Fruit fly (Drosophila melanogaster) whole organism, embryonic: ENCODE results near the gene Gad1.

Experiments
- CG1024 ChIP-seq: fragments of 200-800 bp; sonication (Bioruptor generic); IDR thresholded peaks from 2 replicates; pipeline ENCODE4 v1.3.6; 2022; ENCODE audit warnings: missing biosample characterization, missing genetic modification characterization
- CG12769 ChIP-seq: fragments of 200-800 bp; sonication (Bioruptor generic); optimal IDR thresholded peaks from 2 replicates; lab custom pipeline; 2019; ENCODE audit warnings: missing biosample characterization, mild to moderate bottlenecking, missing genetic modification characterization, moderate library complexity
- CG13624 ChIP-seq: fragments of 200-800 bp; sonication (Bioruptor generic); optimal IDR thresholded peaks from 2 replicates; lab custom pipeline; 2016; ENCODE audit warnings: missing biosample characterization, missing genetic modification characterization
- CG15073 ChIP-seq: fragments of 200-800 bp; sonication (Bioruptor generic); optimal IDR thresholded peaks from 2 replicates; lab custom pipeline; 2016; ENCODE audit warnings: missing biosample characterization, missing genetic modification characterization
- CG15601 ChIP-seq: fragments of 200-800 bp; sonication (Bioruptor generic); optimal IDR thresholded peaks from 3 replicates; lab custom pipeline; 2019; ENCODE audit warnings: missing biosample characterization, mild to moderate bottlenecking, missing genetic modification characterization, moderate library complexity
- CG18476 ChIP-seq: fragments of 200-800 bp; sonication (Bioruptor generic); optimal IDR thresholded peaks from 2 replicates; lab custom pipeline; 2016; ENCODE audit warnings: missing biosample characterization, mild to moderate bottlenecking, missing genetic modification characterization
- CG2202 ChIP-seq: fragments of 200-800 bp; sonication (Bioruptor generic); optimal IDR thresholded peaks from 2 replicates; lab custom pipeline; 2018; ENCODE audit warnings: missing biosample characterization, mild to moderate bottlenecking, missing genetic modification characterization
- CG3281 ChIP-seq: fragments of 200-800 bp; sonication (Bioruptor generic); optimal IDR thresholded peaks from 3 replicates; lab custom pipeline; 2017; ENCODE audit warnings: missing biosample characterization, mild to moderate bottlenecking, missing genetic modification characterization
- CG33213 ChIP-seq: fragments of 200-800 bp; sonication (Bioruptor generic); optimal IDR thresholded peaks from 3 replicates; lab custom pipeline; 2016; ENCODE audit warnings: missing biosample characterization, missing genetic modification characterization
- CG5180 ChIP-seq: fragments of 200-800 bp; sonication (Bioruptor generic); optimal IDR thresholded peaks from 3 replicates; lab custom pipeline; 2017; ENCODE audit warnings: missing biosample characterization, missing genetic modification characterization, mild to moderate bottlenecking, moderate library complexity, missing genetic modification reagents
- CG6791 ChIP-seq: fragments of 200-800 bp; sonication (Bioruptor generic); IDR thresholded peaks from 3 replicates; pipeline ENCODE4 v1.3.6; 2022; ENCODE audit warnings: missing biosample characterization, missing genetic modification characterization; ENCODE audit not compliant: partially characterized antibody
- CG6854 ChIP-seq: fragments of 200-800 bp; sonication (Bioruptor generic); optimal IDR thresholded peaks from 3 replicates; lab custom pipeline; 2017; ENCODE audit warnings: missing biosample characterization, mild to moderate bottlenecking, missing genetic modification characterization
- CG8089 ChIP-seq: fragments of 200-800 bp; sonication (Bioruptor generic); optimal IDR thresholded peaks from 3 replicates; lab custom pipeline; 2016; ENCODE audit warnings: missing biosample characterization, missing genetic modification characterization
- CG8290 ChIP-seq, 3 experiments: fragments of 200-800 bp; sonication (Bioruptor generic); optimal IDR thresholded peaks; 2 replicates each; lab custom pipeline; 2016 to 2019; ENCODE audit warnings: missing biosample characterization in 3 of 3, missing genetic modification characterization in 3 of 3, mild to moderate bottlenecking in 2 of 3, moderate library complexity in 1 of 3
- Doc3 ChIP-seq: fragments of 200-800 bp; sonication (Bioruptor generic); IDR thresholded peaks from 3 replicates; pipeline ENCODE4 v1.3.6; 2022; ENCODE audit warnings: missing biosample characterization, missing genetic modification characterization; ENCODE audit not compliant: partially characterized antibody
- Eip74EF ChIP-seq, 2 experiments: fragments of 200-800 bp in 1 of 2; fragments of >200 bp in 1 of 2; sonication (Bioruptor generic) in 1 of 2; optimal IDR thresholded peaks; 2 replicates each; lab custom pipeline; 2017 to 2019; ENCODE audit warnings: missing biosample characterization in 2 of 2, missing genetic modification characterization in 2 of 2, mild to moderate bottlenecking in 1 of 2, moderate library complexity in 1 of 2
- Ets65A ChIP-seq: fragments of 200-800 bp; sonication (Bioruptor generic); peaks from one replicate; lab custom pipeline; 2016; ENCODE audit warnings: missing biosample characterization, missing genetic modification characterization
- GATAe ChIP-seq: fragments of 200-800 bp; sonication (Bioruptor generic); conservative IDR thresholded peaks from 2 replicates; pipeline ENCODE4 v1.3.6; 2022; ENCODE audit warnings: missing biosample characterization, missing genetic modification characterization
- HHEX ChIP-seq: fragments of 200-800 bp; sonication (Bioruptor generic); optimal IDR thresholded peaks from 3 replicates; lab custom pipeline; 2017; ENCODE audit warnings: missing biosample characterization, mild to moderate bottlenecking, missing genetic modification characterization, missing genetic modification reagents
- Hmr ChIP-seq: fragments of 200-800 bp; sonication (Bioruptor generic); optimal IDR thresholded peaks from 3 replicates; lab custom pipeline; 2017; ENCODE audit warnings: mild to moderate bottlenecking, missing biosample characterization, missing genetic modification reagents, missing genetic modification characterization
- Med ChIP-seq: fragments of 200-800 bp; sonication (Bioruptor generic); peaks from one replicate; lab custom pipeline; 2016; ENCODE audit warnings: missing biosample characterization, missing genetic modification characterization, mild to moderate bottlenecking, inconsistent platforms, moderate library complexity
- Pdp1 ChIP-seq, 2 experiments: fragments of 200-800 bp; sonication (Bioruptor generic); optimal IDR thresholded peaks; 3 replicates each; lab custom pipeline; 2016; ENCODE audit warnings: missing biosample characterization in 2 of 2, missing genetic modification characterization in 2 of 2, mild to moderate bottlenecking in 1 of 2, moderate library complexity in 1 of 2
- abd-A ChIP-seq: fragments of 200-800 bp; sonication (Bioruptor generic); optimal IDR thresholded peaks from 3 replicates; lab custom pipeline; 2019; ENCODE audit warnings: missing biosample characterization, mild to moderate bottlenecking, missing genetic modification characterization, moderate library complexity
- ac ChIP-seq: fragments of 200-800 bp; sonication (Bioruptor generic); optimal IDR thresholded peaks from 3 replicates; lab custom pipeline; 2017; ENCODE audit warnings: missing biosample characterization, mild to moderate bottlenecking, missing genetic modification characterization
- ash1 ChIP-seq: fragments of 200-800 bp; sonication (Bioruptor generic); optimal IDR thresholded peaks from 2 replicates; lab custom pipeline; 2018; ENCODE audit warnings: missing biosample characterization, mild to moderate bottlenecking, missing genetic modification characterization
- bbx ChIP-seq: fragments of 200-800 bp; sonication (Bioruptor generic); IDR thresholded peaks from 2 replicates; pipeline ENCODE4 v1.3.6; 2022; ENCODE audit warnings: missing biosample characterization, missing genetic modification characterization; ENCODE audit not compliant: partially characterized antibody
- bsh ChIP-seq, 2 experiments: fragments of 200-800 bp; sonication (Bioruptor generic); optimal IDR thresholded peaks; 2 replicates each; lab custom pipeline; 2017 to 2018; ENCODE audit warnings: mild to moderate bottlenecking in 2 of 2, missing biosample characterization in 2 of 2, missing genetic modification characterization in 2 of 2, moderate library complexity in 1 of 2
- caup ChIP-seq: fragments of 200-800 bp; sonication (Bioruptor generic); optimal IDR thresholded peaks from 3 replicates; lab custom pipeline; 2017; ENCODE audit warnings: missing biosample characterization, mild to moderate bottlenecking, missing genetic modification characterization, moderate library complexity; ENCODE audit not compliant: severe bottlenecking
- chinmo ChIP-seq: fragments of 200-800 bp; sonication (Bioruptor generic); IDR thresholded peaks from 4 replicates; pipeline ENCODE4 v1.3.6; 2022; ENCODE audit warnings: missing biosample characterization, missing genetic modification characterization; ENCODE audit not compliant: partially characterized antibody
- ci ChIP-seq: fragments of 200-800 bp; sonication (Bioruptor generic); IDR thresholded peaks from 3 replicates; pipeline ENCODE4 v1.3.6; 2022; ENCODE audit warnings: missing biosample characterization, missing genetic modification characterization
- crol ChIP-seq: fragments of 200-800 bp; sonication (Bioruptor generic); IDR thresholded peaks from 2 replicates; pipeline ENCODE4 v1.3.6; 2022; ENCODE audit warnings: missing biosample characterization, missing genetic modification characterization
- cwo ChIP-seq: fragments of 200-800 bp; sonication (Bioruptor generic); optimal IDR thresholded peaks from 3 replicates; lab custom pipeline; 2017; ENCODE audit warnings: missing biosample characterization, missing genetic modification characterization, mild to moderate bottlenecking, moderate library complexity, missing genetic modification reagents
- dan ChIP-seq: fragments of 200-800 bp; sonication (Bioruptor generic); IDR thresholded peaks from 2 replicates; pipeline ENCODE4 v1.3.6; 2022; ENCODE audit warnings: missing biosample characterization, missing genetic modification characterization
- dysf ChIP-seq: fragments of 200-800 bp; sonication (Bioruptor generic); IDR thresholded peaks from 3 replicates; pipeline ENCODE4 v1.3.6; 2022; ENCODE audit warnings: missing biosample characterization, missing genetic modification characterization
- eve ChIP-seq, 2 experiments: fragments of >200 bp; optimal IDR thresholded peaks; 2 replicates each; lab custom pipeline; 2017; ENCODE audit warnings: missing biosample characterization in 2 of 2, missing genetic modification characterization in 2 of 2
- exex ChIP-seq: fragments of 200-800 bp; sonication (Bioruptor generic); optimal IDR thresholded peaks from 4 replicates; lab custom pipeline; 2018; ENCODE audit warnings: missing biosample characterization, mild to moderate bottlenecking, missing genetic modification characterization, moderate library complexity
- eyg ChIP-seq: fragments of 200-800 bp; sonication (Bioruptor generic); optimal IDR thresholded peaks from 3 replicates; lab custom pipeline; 2016; ENCODE audit warnings: missing biosample characterization, missing genetic modification characterization
- gro ChIP-seq: fragments of 200-800 bp; sonication (Bioruptor generic); optimal IDR thresholded peaks from 2 replicates; lab custom pipeline; 2016; ENCODE audit warnings: missing biosample characterization, missing genetic modification characterization
- lab ChIP-seq: fragments of 200-800 bp; sonication (Bioruptor generic); optimal IDR thresholded peaks from 3 replicates; lab custom pipeline; 2017; ENCODE audit warnings: missing biosample characterization, missing genetic modification characterization, mild to moderate bottlenecking, moderate library complexity, missing genetic modification reagents
- nerfin-2 ChIP-seq: fragments of 200-800 bp; sonication (Bioruptor generic); IDR thresholded peaks from 2 replicates; pipeline ENCODE4 v1.3.6; 2022; ENCODE audit warnings: missing biosample characterization, missing genetic modification characterization; ENCODE audit not compliant: partially characterized antibody
- pros ChIP-seq: fragments of 200-800 bp; sonication (Bioruptor generic); optimal IDR thresholded peaks from 3 replicates; lab custom pipeline; 2019; ENCODE audit warnings: missing biosample characterization, mild to moderate bottlenecking, missing genetic modification characterization, moderate library complexity
- sens ChIP-seq: fragments of 200-800 bp; sonication (Bioruptor generic); peaks from one replicate; lab custom pipeline; 2016; ENCODE audit warnings: missing biosample characterization, missing genetic modification characterization
- sug ChIP-seq: fragments of 200-800 bp; optimal IDR thresholded peaks from 2 replicates; lab custom pipeline; 2019; ENCODE audit warnings: missing biosample characterization, mild to moderate bottlenecking, missing genetic modification characterization, moderate library complexity
- tgo ChIP-seq: fragments of 200-800 bp; sonication (Bioruptor generic); IDR thresholded peaks from 3 replicates; pipeline ENCODE4 v1.3.6; 2022; ENCODE audit warnings: missing biosample characterization, missing genetic modification characterization
- tup ChIP-seq: fragments of 200-800 bp; sonication (Bioruptor generic); optimal IDR thresholded peaks from 2 replicates; lab custom pipeline; 2016; ENCODE audit warnings: missing biosample characterization, mild to moderate bottlenecking, missing genetic modification characterization, moderate library complexity
- twi ChIP-seq: fragments of 200-800 bp; optimal IDR thresholded peaks from 2 replicates; lab custom pipeline; 2019; ENCODE audit warnings: missing biosample characterization, mild to moderate bottlenecking, missing genetic modification characterization, moderate library complexity
- z ChIP-seq: fragments of 200-800 bp; sonication (Bioruptor generic); IDR thresholded peaks from 3 replicates; pipeline ENCODE4 v1.3.6; 2022; ENCODE audit warnings: missing biosample characterization, missing genetic modification characterization

The Gad1 gene

DNA sequence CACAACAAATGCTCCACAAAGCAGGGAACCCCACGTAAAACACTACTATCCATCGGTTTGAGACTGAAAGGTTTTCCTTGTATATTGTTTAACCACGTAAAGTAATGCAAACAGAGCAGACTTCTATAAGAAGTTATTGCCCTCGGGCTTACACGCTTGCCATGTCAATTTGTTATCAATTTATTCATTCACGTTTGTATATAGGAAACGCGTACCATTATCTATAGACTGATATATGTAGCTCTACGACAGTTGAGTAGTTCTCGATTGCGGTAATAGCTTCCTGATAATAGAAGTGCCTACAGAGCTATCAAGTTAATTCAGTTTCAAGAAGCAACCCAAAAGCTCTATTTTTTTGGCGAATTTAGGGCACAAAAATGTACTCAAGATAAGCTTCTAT, 10.7 kb upstream of the Gad1 start (continued):
- TF ChIP-seq sug (tag; lab: Kevin White, UChicago) = peak; percentile 73
- TF ChIP-seq Hmr = no peak
- TF ChIP-seq CG5180 (GFP tag; lab: Kevin White, UChicago) = peak; percentile 20
- TF ChIP-seq GATAe (GFP tag; lab: Robert Waterston, UW) = peak; percentile 29; the same call in 1 of the 2 replicates
- TF ChIP-seq ac (GFP tag; lab: Kevin White, UChicago) = no peak
- TF ChIP-seq nerfin-2 (GFP tag; lab: Robert Waterston, UW) = no peak
- TF ChIP-seq Eip74EF (GFP tag; optimal IDR thresholded peaks at IDR 0.05; lab: Kevin White, UChicago) = peak in 1 of 2 experiments; percentile 72
- TF ChIP-seq caup (GFP tag; lab: Kevin White, UChicago) = peak; percentile 14
- TF ChIP-seq exex (tag; lab: Kevin White, UChicago) = peak; percentile 95
- TF ChIP-seq CG2202 (tag; lab: Kevin White, UChicago) = no peak
- peak in 1 of 2 experiments; percentile 37 for TF ChIP-seq Pdp1 (GFP tag; optimal IDR thresholded peaks at IDR 0.05; lab: Kevin White, UChicago)
- peak; percentile 52 for TF ChIP-seq cwo (GFP tag; lab: Kevin White, UChicago)
- peak; percentile 5 for TF ChIP-seq lab (GFP tag; lab: Kevin White, UChicago)
- no peak for TF ChIP-seq tgo (GFP tag; lab: Robert Waterston, UW)
- TF ChIP-seq gro (GFP tag; lab: Kevin White, UChicago) = peak; percentile 5

DNA sequence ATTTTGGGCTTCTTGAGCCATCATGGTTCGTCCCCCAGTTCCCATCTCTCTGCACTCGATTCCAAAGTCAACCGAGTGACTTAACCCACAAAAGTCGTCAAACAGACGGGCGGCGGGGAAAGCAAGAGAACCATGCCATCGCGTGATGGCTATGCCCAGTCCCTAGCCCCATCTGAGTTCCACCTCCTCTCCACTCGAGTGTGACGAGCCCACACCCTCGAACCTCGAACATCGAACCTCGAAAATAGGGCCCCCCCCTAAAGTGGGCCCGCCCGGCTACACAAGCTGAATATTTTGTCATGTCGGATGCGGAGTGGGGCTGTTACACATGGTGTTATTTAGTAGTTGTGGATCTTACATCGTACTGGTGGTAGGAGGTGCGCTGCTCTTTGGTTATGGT, 8.0 kb upstream of the Gad1 start:
- peak; percentile 27 for TF ChIP-seq sens (GFP tag; lab: Kevin White, UChicago)
- no peak for TF ChIP-seq ash1
- peak; percentile 53 for TF ChIP-seq CG12769
- peak; percentile 8 for TF ChIP-seq twi (tag; lab: Kevin White, UChicago)
- no peak for TF ChIP-seq eyg (GFP tag; lab: Kevin White, UChicago)
- no peak for TF ChIP-seq bsh (GFP tag; optimal IDR thresholded peaks at IDR 0.05; lab: Kevin White, UChicago)
- no peak for TF ChIP-seq dan (GFP tag; lab: Robert Waterston, UW)
- TF ChIP-seq bbx (GFP tag; lab: Robert Waterston, UW) = no peak
- TF ChIP-seq CG33213 = no peak
- TF ChIP-seq cwo (GFP tag; lab: Kevin White, UChicago) = peak; percentile 31
- no peak for TF ChIP-seq Ets65A (GFP tag; lab: Kevin White, UChicago)
- no peak for TF ChIP-seq CG8290 (GFP tag; optimal IDR thresholded peaks at IDR 0.05; lab: Kevin White, UChicago)
- peak in 1 of 2 experiments; percentile 11 for TF ChIP-seq CG8290 (tag; optimal IDR thresholded peaks at IDR 0.05; lab: Kevin White, UChicago)
- peak; percentile 71; the same call in 1 of the 3 replicates for TF ChIP-seq z (GFP tag; lab: Robert Waterston, UW)
- TF ChIP-seq CG13624 = no peak
- TF ChIP-seq crol (GFP tag; lab: Robert Waterston, UW) = peak; percentile 95
- peak; percentile 12 for TF ChIP-seq abd-A
- TF ChIP-seq CG15073 (GFP tag; lab: Kevin White, UChicago) = no peak
- TF ChIP-seq CG8089 (GFP tag; lab: Kevin White, UChicago) = no peak
- no peak for TF ChIP-seq Doc3
- TF ChIP-seq dysf (GFP tag; lab: Robert Waterston, UW) = no peak
- TF ChIP-seq CG15601 = no peak
- no peak for TF ChIP-seq CG3281 (GFP tag; lab: Kevin White, UChicago)
- no peak for TF ChIP-seq tup (GFP tag; lab: Kevin White, UChicago)
- TF ChIP-seq CG6791 (GFP tag; lab: Robert Waterston, UW) = no peak
- 0 out of 4 replicates have a peak, but pooled peaks have one; percentile 47 for TF ChIP-seq chinmo (GFP tag; lab: Robert Waterston, UW)
- no peak for TF ChIP-seq eve (GFP tag; optimal IDR thresholded peaks at IDR 0.05; lab: Kevin White, UChicago)
- TF ChIP-seq CG1024 (GFP tag; lab: Robert Waterston, UW) = no peak
- no peak for TF ChIP-seq CG18476 (GFP tag; lab: Kevin White, UChicago)
- TF ChIP-seq pros (GFP tag; lab: Kevin White, UChicago) = peak; percentile 55
- TF ChIP-seq ci (GFP tag; lab: Robert Waterston, UW) = peak; percentile 39; the same call in 1 of the 3 replicates
- TF ChIP-seq Eip74EF (GFP tag; optimal IDR thresholded peaks at IDR 0.05; lab: Kevin White, UChicago) = no peak
- peak; percentile 80 for TF ChIP-seq Med (GFP tag; lab: Kevin White, UChicago)
- no peak for TF ChIP-seq CG6854 (GFP tag; lab: Kevin White, UChicago)
- peak in 1 of 2 experiments; percentile 31 for TF ChIP-seq Pdp1 (GFP tag; optimal IDR thresholded peaks at IDR 0.05; lab: Kevin White, UChicago)
- no peak for TF ChIP-seq HHEX (GFP tag; lab: Kevin White, UChicago)
